Worm (Caenorhabditis elegans): ENCODE results near the gene sfxn-1.3.

sfxn-1.3 gene

DNA sequence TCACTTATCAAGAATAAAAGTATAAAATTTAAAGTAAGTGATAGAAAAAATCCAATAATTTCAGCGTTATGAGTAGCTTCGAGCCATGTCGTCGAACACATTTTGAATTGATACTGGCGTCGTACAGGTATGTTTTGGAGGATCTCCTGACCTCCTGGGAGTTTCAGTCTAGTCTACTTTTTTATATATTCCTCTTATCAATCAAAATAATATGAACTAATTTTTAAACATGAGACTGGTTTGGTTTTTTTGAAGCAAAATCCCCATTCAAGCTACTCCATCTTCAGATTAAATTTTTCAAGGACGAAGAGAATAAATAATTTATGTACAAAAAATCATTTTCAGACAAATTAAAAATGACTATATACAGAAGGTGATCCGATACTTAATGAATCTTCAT lies 14.7 kb upstream of the sfxn-1.3 start, which contains the start of gene str-101:
Gene str-101, minus strand, starts transcription at position 101 of the 400 bp plus-strand sequence.
- TF ChIP-seq zip-8 (tag; optimal IDR thresholded peaks at IDR 0.05) (no peak), mls-2 (tag; optimal IDR thresholded peaks at IDR 0.05) (no peak), snpc-4 (tag; optimal IDR thresholded peaks at IDR 0.05) (no peak), mab-5 (tag; optimal IDR thresholded peaks at IDR 0.05) (no peak), unc-62 (GFP tag; optimal IDR thresholded peaks at IDR 0.05) (no peak)

DNA sequence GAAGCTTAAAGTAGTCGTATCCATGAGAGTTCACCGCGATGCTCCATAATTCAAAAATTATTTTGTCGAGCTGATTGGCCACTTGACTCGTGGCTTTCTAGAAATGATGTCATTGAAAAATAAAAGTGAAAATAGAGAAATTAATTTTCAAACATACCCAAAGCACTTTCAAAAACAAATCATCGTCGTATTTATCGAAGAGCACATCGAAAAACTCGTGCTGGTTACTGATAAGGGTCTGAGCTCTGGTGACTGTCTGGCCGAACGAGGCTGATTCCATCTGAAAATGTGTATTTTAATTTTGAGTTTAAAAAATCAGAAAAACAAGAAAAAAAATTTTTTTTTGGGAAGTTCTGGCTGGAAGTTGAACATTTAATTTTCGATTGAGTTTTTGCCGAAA lies 14.3 kb upstream of the sfxn-1.3 start:
- TF ChIP-seq ham-2 (GFP tag; optimal IDR thresholded peaks at IDR 0.05) (no peak), sptf-1 (tag; optimal IDR thresholded peaks at IDR 0.05) (no peak), flh-1 (GFP tag; optimal IDR thresholded peaks at IDR 0.05) (no peak), snpc-4 (tag; optimal IDR thresholded peaks at IDR 0.05) (no peak), ztf-11 (tag; optimal IDR thresholded peaks at IDR 0.05) (no peak), ceh-43 (GFP tag; optimal IDR thresholded peaks at IDR 0.05) (no peak), bed-3 (GFP tag; optimal IDR thresholded peaks at IDR 0.05) (no peak), mab-5 (tag; optimal IDR thresholded peaks at IDR 0.05) (no peak), tbx-8 (GFP tag; optimal IDR thresholded peaks at IDR 0.05) (no peak)

DNA sequence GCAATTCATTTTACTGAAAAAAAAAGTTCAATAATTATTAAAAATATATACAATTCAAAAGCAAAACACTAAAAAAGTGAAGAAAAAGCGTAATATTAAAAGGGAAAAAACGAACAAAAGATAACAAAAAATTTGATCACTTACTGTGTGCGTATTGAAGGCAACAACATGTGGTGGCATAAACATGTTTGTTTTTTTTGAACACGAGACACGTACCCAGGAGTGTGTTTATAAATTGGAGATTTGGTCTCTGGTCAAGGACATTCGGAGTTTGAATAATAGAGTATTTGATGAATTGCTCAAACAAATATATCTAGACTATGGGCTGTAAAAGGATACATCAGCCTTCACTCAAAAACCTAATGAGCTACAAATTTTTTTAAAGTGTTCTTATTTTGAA lies 11.0 kb upstream of the sfxn-1.3 start:
- no peak for TF ChIP-seq ces-1 (GFP tag; optimal IDR thresholded peaks at IDR 0.05)
- no peak for TF ChIP-seq blmp-1 (tag; optimal IDR thresholded peaks at IDR 0.05)
- TF ChIP-seq drap-1 (GFP tag; optimal IDR thresholded peaks at IDR 0.05) = no peak
- TF ChIP-seq lin-32 (GFP tag; optimal IDR thresholded peaks at IDR 0.05) = no peak
- TF ChIP-seq ceh-39 (tag; optimal IDR thresholded peaks at IDR 0.05) = no peak
- TF ChIP-seq M03D4.4 (tag; optimal IDR thresholded peaks at IDR 0.05) = no peak
- TF ChIP-seq zip-8 (tag; optimal IDR thresholded peaks at IDR 0.05) = no peak
- TF ChIP-seq snpc-4 (tag; optimal IDR thresholded peaks at IDR 0.05) = no peak
- no peak for TF ChIP-seq cnd-1 (tag; optimal IDR thresholded peaks at IDR 0.05)
- no peak for TF ChIP-seq elt-3 (tag; optimal IDR thresholded peaks at IDR 0.05)
- no peak for TF ChIP-seq tbx-8 (GFP tag; optimal IDR thresholded peaks at IDR 0.05)
- TF ChIP-seq hlh-1 (tag; optimal IDR thresholded peaks at IDR 0.05) = no peak

DNA sequence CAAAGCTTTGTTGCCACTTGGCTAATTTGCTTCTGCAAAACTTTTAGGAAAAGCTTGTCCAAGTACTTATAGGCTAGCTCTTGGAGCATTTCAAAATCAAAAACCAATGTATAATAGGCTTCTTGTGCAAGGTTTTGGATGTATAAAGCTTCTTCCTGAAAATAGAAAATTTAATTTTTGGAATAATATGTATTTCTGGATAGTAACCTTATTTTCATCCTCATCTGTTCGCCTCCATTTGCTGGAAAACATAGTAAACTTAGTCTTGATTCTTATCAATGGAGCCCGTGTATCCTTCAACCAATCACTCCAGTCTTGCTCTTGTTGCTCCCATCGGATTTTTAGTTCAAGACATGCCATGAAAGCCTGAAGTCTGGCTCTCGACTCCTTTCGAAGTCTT lies 10.0 kb upstream of the sfxn-1.3 start, which contains the start of gene Y6E2A.4:
Gene Y6E2A.4, minus strand, starts transcription at position 101 of the 400 bp plus-strand sequence.
- TF ChIP-seq lsy-2 (tag; optimal IDR thresholded peaks at IDR 0.05) (no peak), blmp-1 (tag; optimal IDR thresholded peaks at IDR 0.05) (no peak), nhr-237 (tag; optimal IDR thresholded peaks at IDR 0.05) (no peak), snpc-4 (tag; optimal IDR thresholded peaks at IDR 0.05) (no peak), ceh-43 (GFP tag; optimal IDR thresholded peaks at IDR 0.05) (no peak), lin-32 (GFP tag; optimal IDR thresholded peaks at IDR 0.05) (no peak), elt-1 (tag; optimal IDR thresholded peaks at IDR 0.05; ENCODE audit: borderline replicate concordance, insufficient read depth) (no peak), drap-1 (GFP tag; optimal IDR thresholded peaks at IDR 0.05) (no peak), ces-1 (GFP tag; optimal IDR thresholded peaks at IDR 0.05) (no peak), unc-120 (tag; optimal IDR thresholded peaks at IDR 0.05; ENCODE audit: poor library complexity, severe bottlenecking) (no peak), unc-62 (GFP tag; optimal IDR thresholded peaks at IDR 0.05) (no peak), flh-1 (GFP tag; optimal IDR thresholded peaks at IDR 0.05) (no peak), nhr-2 (tag; optimal IDR thresholded peaks at IDR 0.05) (no peak), nhr-76 (tag; optimal IDR thresholded peaks at IDR 0.05) (no peak), bed-3 (GFP tag; optimal IDR thresholded peaks at IDR 0.05) (no peak), ceh-39 (tag; optimal IDR thresholded peaks at IDR 0.05) (no peak), hlh-1 (tag; optimal IDR thresholded peaks at IDR 0.05) (no peak)

DNA sequence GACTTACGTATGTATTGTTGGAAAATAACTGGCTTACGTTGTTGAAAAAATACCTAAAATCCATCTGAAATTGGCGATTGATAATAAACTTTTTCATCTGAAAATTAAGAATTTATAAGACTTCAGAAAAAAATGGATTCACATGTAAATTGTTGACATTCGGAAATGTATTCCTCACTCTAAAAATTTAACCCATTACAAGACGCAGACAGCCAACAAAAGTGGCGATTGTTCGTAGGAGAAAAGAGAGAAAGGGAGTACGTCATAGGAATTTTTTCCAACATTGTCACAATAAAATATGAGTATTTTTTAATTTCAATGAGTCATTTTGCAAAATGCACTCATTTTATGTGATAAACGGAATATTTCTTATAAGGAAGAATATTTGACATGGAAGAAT lies 8.1 kb upstream of the sfxn-1.3 start, which contains the start of gene Y6E2A.5:
Gene Y6E2A.5, minus strand, starts transcription at position 101 of the 400 bp plus-strand sequence.
- no peak for TF ChIP-seq snpc-4 (tag; optimal IDR thresholded peaks at IDR 0.05)
- TF ChIP-seq elt-3 (tag; optimal IDR thresholded peaks at IDR 0.05) = no peak
- TF ChIP-seq nhr-2 (tag; optimal IDR thresholded peaks at IDR 0.05) = no peak
- no peak for TF ChIP-seq drap-1 (GFP tag; optimal IDR thresholded peaks at IDR 0.05)
- no peak for TF ChIP-seq zip-8 (tag; optimal IDR thresholded peaks at IDR 0.05)
- no peak for TF ChIP-seq mls-2 (tag; optimal IDR thresholded peaks at IDR 0.05)
- TF ChIP-seq ceh-43 (GFP tag; optimal IDR thresholded peaks at IDR 0.05) = no peak
- no peak for TF ChIP-seq tbx-8 (GFP tag; optimal IDR thresholded peaks at IDR 0.05)
- no peak for TF ChIP-seq nhr-76 (tag; optimal IDR thresholded peaks at IDR 0.05)
- no peak for TF ChIP-seq ceh-39 (tag; optimal IDR thresholded peaks at IDR 0.05)
- no peak for TF ChIP-seq ces-1 (GFP tag; optimal IDR thresholded peaks at IDR 0.05)
- TF ChIP-seq lin-13 (tag; optimal IDR thresholded peaks at IDR 0.05) = no peak
- no peak for TF ChIP-seq sem-2 (GFP tag; optimal IDR thresholded peaks at IDR 0.05)
- TF ChIP-seq nhr-237 (tag; optimal IDR thresholded peaks at IDR 0.05) = no peak
- no peak for TF ChIP-seq bed-3 (GFP tag; optimal IDR thresholded peaks at IDR 0.05)
- TF ChIP-seq unc-120 (tag; optimal IDR thresholded peaks at IDR 0.05; ENCODE audit: poor library complexity, severe bottlenecking) = no peak
- TF ChIP-seq lsy-2 (tag; optimal IDR thresholded peaks at IDR 0.05) = no peak
- no peak for TF ChIP-seq nhr-12 (tag; optimal IDR thresholded peaks at IDR 0.05)
